Worm (Caenorhabditis elegans): Measurements from ENCODE around the gene F46C5.10.

F46C5.10 gene

ce11 chrII:8839025-8839424 is 20.2 kb upstream of the F46C5.10 start, which contains the start of gene F46C5.7:
Gene F46C5.7 (plus strand): TSS chrII:8839325.
- TF ChIP-seq dao-5 (tag; optimal IDR thresholded peaks at IDR 0.05) = no peak
- no peak for TF ChIP-seq W03F9.2 (tag; optimal IDR thresholded peaks at IDR 0.05)
- TF ChIP-seq him-1 (tag; optimal IDR thresholded peaks at IDR 0.05) = no peak

ce11 chrII:8835857-8836256 is 17.0 kb upstream of the F46C5.10 start, which contains the start of gene F46C5.4:
Gene F46C5.4 (plus strand): TSS chrII:8836078.
- TF ChIP-seq him-1 (tag; optimal IDR thresholded peaks at IDR 0.05) (no peak), W03F9.2 (tag; optimal IDR thresholded peaks at IDR 0.05) (no peak), dao-5 (tag; optimal IDR thresholded peaks at IDR 0.05) (no peak)

DNA sequence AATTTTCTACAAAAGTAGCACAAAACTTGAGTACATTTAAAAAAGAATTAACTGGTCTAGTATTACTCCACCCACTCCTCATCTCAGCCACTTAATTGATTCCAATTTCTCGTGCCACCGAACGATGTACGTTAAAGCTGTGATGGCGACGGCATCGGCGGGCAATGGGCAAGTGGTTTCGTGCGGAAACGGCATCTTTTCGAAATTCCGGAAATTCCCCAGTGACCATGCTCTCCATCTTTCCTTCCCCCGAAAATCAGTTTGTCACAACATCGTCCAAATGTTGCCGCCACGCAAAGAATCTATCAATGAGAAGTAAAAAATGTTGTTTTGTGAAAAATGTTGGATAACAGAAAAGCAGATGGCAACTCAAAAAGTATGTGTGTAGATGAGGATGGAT is 14.1 kb upstream of the F46C5.10 start:
- TF ChIP-seq W03F9.2 (tag; optimal IDR thresholded peaks at IDR 0.05) = no peak
- no peak for TF ChIP-seq him-1 (tag; optimal IDR thresholded peaks at IDR 0.05)

DNA sequence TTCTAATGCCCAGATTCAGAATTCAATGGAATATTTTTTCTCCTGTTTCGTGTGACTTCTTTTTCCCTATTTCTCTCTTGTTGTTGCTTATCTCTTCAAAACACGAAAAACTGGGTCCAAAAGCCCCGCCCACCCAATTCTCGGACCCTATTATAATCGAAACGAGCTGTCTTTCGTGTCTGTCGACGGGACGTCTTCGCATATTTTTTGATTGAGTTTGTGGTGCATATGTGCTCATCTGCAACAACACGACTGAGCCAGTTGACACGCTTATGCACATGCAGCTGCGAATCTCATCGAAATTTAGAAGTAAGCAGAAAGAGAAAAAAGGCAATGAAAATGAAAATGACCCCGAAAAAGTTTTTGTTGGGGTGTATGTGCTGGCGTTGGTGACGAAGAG is 12.1 kb upstream of the F46C5.10 start:
- TF ChIP-seq W03F9.2 (tag; optimal IDR thresholded peaks at IDR 0.05) = no peak
- TF ChIP-seq him-1 (tag; optimal IDR thresholded peaks at IDR 0.05) = no peak
- no peak for TF ChIP-seq dao-5 (tag; optimal IDR thresholded peaks at IDR 0.05)

DNA sequence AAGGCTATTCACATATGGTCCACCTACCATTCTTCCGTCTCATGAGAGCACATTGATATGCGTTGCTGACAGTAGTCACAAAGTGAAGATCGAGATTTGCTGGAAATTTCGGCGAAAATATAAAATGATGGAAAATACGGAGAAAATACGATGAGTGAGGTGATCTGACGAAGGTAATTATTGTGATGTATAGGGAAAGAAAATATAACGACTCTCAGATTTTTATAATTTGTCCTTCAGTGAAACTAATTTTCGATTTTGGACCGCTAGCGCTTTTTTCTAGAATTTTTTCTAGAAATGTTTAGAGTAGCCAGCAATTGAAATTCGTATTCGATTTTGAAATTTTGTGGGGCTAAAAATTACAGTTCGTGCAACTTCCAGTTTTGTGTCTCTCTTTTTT is 10.4 kb upstream of the F46C5.10 start, which contains the start of gene F46C5.2:
Gene F46C5.2, minus strand, starts transcription at position 101 of the 400 bp plus-strand sequence.
- no peak for TF ChIP-seq W03F9.2 (tag; optimal IDR thresholded peaks at IDR 0.05)

- TF ChIP-seq him-1 (tag; optimal IDR thresholded peaks at IDR 0.05) = no peak
- TF ChIP-seq W03F9.2 (tag; optimal IDR thresholded peaks at IDR 0.05) = no peak
- TF ChIP-seq dao-5 (tag; optimal IDR thresholded peaks at IDR 0.05) = no peak
Measured at ce11 chrII:8825769-8826168, 6.9 kb upstream of the F46C5.10 start, which contains the start of gene nas-25. Gene nas-25 (plus strand): TSS chrII:8826069.

DNA sequence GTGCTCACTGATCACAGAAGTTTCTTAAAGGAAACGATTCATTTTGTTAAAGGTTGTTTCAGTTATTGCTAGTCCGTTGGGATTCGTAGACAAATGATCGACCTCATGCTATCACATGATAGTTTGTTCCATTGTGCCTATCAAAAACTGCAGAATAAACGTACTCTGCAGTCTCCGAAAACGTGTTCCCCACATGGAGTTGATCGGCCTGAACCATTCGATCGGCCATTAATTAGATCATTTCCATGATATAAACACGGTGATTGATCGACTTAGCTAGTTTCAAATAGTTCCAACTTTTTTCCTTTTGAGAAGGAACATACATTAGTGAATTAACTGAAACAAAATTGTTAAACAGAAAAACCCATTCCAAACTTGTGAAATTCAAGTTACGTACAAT is 3.9 kb upstream of the F46C5.10 start:
- TF ChIP-seq W03F9.2 (tag; optimal IDR thresholded peaks at IDR 0.05) = no peak
- no peak for TF ChIP-seq dao-5 (tag; optimal IDR thresholded peaks at IDR 0.05)
- TF ChIP-seq him-1 (tag; optimal IDR thresholded peaks at IDR 0.05) = no peak

ce11 chrII:8821140-8821595 is 2.3 kb upstream of the F46C5.10 start, which contains the start of gene F46C5.1:
Gene F46C5.1 (minus strand): TSS chrII:8821190.
- TF ChIP-seq W03F9.2 (tag; optimal IDR thresholded peaks at IDR 0.05) (no peak), him-1 (tag; optimal IDR thresholded peaks at IDR 0.05) (no peak), dao-5 (tag; optimal IDR thresholded peaks at IDR 0.05) (no peak)

DNA sequence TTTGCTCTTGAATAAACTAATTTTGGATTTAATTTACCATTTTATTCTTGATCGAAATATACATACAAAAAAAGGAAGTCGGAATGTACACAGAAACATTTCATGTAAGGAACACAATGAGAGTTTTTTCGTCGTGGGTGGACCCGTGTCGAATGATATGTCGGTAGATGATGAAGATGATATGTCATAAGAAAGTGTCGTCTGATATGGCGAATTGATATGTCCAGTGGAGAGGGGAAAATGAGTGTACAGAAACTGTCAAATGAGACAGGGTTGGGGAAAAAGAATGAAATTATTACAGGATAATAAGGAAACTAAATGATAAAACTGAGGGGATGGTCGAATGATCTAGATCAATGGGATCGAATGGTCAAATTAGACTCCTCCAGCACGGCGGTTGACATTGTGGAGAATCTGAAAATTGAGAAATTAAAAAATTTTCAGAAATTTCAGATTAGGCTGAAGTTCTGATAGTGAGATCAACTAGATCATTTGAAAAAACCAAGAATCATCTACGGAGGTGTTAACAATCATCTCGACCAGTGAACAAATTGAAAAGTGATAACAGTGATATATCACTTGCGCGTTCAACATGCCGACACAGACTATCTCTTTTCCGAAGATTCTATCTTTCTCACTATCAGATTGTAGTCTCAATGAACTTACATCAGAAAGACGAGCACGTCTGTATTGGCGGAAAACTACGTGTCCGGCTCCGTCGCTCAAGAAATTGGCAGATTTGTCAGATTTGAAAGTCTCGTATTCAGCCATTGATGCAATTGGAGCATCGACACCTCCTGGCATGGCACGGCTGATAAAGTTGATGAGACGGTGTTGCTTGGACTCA is 1.5 kb upstream of the F46C5.10 start:
- no peak for TF ChIP-seq him-1 (tag; optimal IDR thresholded peaks at IDR 0.05)
- no peak for TF ChIP-seq W03F9.2 (tag; optimal IDR thresholded peaks at IDR 0.05)
- TF ChIP-seq dao-5 (tag; optimal IDR thresholded peaks at IDR 0.05) = no peak

DNA sequence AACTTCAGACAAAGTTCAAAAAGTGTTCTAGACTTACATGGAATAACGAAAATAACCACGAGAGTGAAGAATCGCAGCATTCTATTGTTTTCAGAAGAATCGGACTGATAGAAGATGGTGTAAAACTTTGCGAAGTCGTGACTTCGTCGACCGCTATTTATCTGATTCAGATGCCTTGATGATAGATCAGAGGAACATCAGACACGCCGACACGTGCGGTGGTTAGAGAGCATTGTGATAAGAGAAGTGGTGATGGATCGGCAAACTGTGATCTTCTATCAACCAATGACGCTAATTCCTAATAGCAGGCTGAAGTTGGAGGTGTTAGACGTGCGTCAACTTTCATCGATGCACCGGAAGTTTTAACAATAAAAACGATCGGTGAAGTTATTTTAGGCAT is 571 bp downstream of the F46C5.10 start:
- no peak for TF ChIP-seq W03F9.2 (tag; optimal IDR thresholded peaks at IDR 0.05)
- TF ChIP-seq dao-5 (tag; optimal IDR thresholded peaks at IDR 0.05) = no peak
- no peak for TF ChIP-seq him-1 (tag; optimal IDR thresholded peaks at IDR 0.05)

DNA sequence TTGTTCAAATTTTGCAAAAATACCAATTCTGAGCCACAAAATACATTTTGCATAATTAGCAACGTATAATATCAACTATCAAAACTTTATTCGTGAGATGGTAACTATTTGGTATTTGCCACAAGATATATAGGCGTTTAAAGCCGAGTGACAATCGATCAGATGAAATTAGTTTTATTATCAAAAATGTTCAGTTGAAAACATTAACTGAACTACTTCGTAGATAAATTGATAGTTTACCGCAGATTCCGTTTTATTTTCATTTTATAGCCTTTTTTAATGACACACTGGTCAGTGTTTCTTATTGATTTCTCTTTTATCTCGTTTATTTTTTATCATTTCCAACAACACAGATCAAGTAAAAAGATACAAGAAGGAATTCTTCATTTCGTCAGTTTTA is 1.6 kb downstream of the F46C5.10 start:
- TF ChIP-seq W03F9.2 (tag; optimal IDR thresholded peaks at IDR 0.05) (no peak), dao-5 (tag; optimal IDR thresholded peaks at IDR 0.05) (no peak), him-1 (tag; optimal IDR thresholded peaks at IDR 0.05) (no peak)

ce11 chrII:8814231-8814630 is 4.6 kb downstream of the F46C5.10 start:
- TF ChIP-seq him-1 (tag; optimal IDR thresholded peaks at IDR 0.05) = no peak
- TF ChIP-seq dao-5 (tag; optimal IDR thresholded peaks at IDR 0.05) = no peak
- no peak for TF ChIP-seq W03F9.2 (tag; optimal IDR thresholded peaks at IDR 0.05)

- no peak for TF ChIP-seq W03F9.2 (tag; optimal IDR thresholded peaks at IDR 0.05)
- no peak for TF ChIP-seq dao-5 (tag; optimal IDR thresholded peaks at IDR 0.05)
- TF ChIP-seq him-1 (tag; optimal IDR thresholded peaks at IDR 0.05) = no peak
Measured at ce11 chrII:8813659-8814058, 5.2 kb downstream of the F46C5.10 start.

DNA sequence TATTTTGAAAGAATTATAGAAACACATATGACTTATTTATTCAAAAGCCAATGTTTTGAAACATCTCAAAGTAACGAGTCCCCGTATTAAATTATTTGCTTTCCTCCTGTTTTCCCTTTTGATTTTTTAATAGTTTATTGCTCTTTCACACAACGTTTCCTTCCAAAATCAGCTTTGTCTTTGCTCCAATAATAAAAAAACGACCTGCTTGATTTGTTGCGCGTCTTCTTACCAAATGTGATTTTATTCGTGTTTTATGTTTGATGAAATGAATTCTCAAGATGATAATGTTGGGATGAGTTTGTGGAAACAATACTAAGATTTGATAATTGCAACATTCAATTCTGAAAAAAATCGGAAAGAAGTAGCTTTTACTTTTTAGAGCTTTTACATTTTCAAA is 6.5 kb downstream of the F46C5.10 start:
- TF ChIP-seq W03F9.2 (tag; optimal IDR thresholded peaks at IDR 0.05) (no peak), him-1 (tag; optimal IDR thresholded peaks at IDR 0.05) (no peak), dao-5 (tag; optimal IDR thresholded peaks at IDR 0.05) (no peak)

- TF ChIP-seq W03F9.2 (tag; optimal IDR thresholded peaks at IDR 0.05) (no peak), dao-5 (tag; optimal IDR thresholded peaks at IDR 0.05) (no peak), him-1 (tag; optimal IDR thresholded peaks at IDR 0.05) (no peak)
Measured at ce11 chrII:8811825-8812224, 7.0 kb downstream of the F46C5.10 start.

Measured in whole organism, L4/young adult.